Worm (Caenorhabditis elegans): ENCODE measurements around the gene F39B3.7.
A peak's percentile ranks its signal among the peaks of the same experiment; 100 is the strongest.
"Not testable (repeated sequence)": the region's sequence is repeated elsewhere in the genome, so short reads cannot be mapped to it uniquely, and the experiment has no call there.

Gene F39B3.7

ce11 chrX:17598712-17599111, 31.4 kb upstream of the F39B3.7 start:
- TF ChIP-seq nhr-21 (tag; optimal IDR thresholded peaks at IDR 0.05): no peak
- peak; percentile 77 for TF ChIP-seq fos-1 (tag; optimal IDR thresholded peaks at IDR 0.05)

DNA sequence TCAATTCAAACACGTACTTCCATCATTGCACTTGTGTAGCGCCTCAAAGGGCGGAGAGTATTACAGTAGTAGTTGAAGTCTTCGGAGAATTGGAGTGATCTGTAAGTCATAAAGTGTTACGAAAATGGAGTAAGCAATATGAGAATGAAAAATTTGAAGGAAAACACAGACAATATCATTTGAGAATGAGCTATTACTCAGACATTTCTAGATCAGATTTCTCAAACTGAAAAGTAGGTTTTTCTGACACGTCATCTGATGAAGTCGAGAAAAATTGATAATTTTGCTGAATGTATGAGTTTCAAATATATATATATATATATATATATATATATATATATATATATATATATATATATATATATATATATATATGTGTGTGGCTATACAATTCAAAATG, 12.5 kb upstream of the F39B3.7 start, which contains the start of gene frpr-7:
TSS of gene frpr-7 (minus strand) at position 101 of the 400 bp plus-strand sequence.
- TF ChIP-seq unc-39 (tag; optimal IDR thresholded peaks at IDR 0.05): no peak
- TF ChIP-seq mab-5 (tag; optimal IDR thresholded peaks at IDR 0.05): no peak
- TF ChIP-seq ama-1 (optimal IDR thresholded peaks at IDR 0.05): no peak
- no peak for TF ChIP-seq blmp-1 (tag; optimal IDR thresholded peaks at IDR 0.05; ENCODE audit: insufficient read depth)
- TF ChIP-seq lin-11 (tag; optimal IDR thresholded peaks at IDR 0.05): no peak
- no peak for TF ChIP-seq aly-2 (tag; optimal IDR thresholded peaks at IDR 0.05)
- no peak for TF ChIP-seq crh-2 (tag; optimal IDR thresholded peaks at IDR 0.05)
- no peak for TF ChIP-seq Y55F3AM.14 (GFP tag; optimal IDR thresholded peaks at IDR 0.05)
- no peak for TF ChIP-seq ceh-16 (tag; optimal IDR thresholded peaks at IDR 0.05)
- TF ChIP-seq nhr-6 (tag; optimal IDR thresholded peaks at IDR 0.05): no peak
- no peak for TF ChIP-seq lin-13 (GFP tag; optimal IDR thresholded peaks at IDR 0.05)

DNA sequence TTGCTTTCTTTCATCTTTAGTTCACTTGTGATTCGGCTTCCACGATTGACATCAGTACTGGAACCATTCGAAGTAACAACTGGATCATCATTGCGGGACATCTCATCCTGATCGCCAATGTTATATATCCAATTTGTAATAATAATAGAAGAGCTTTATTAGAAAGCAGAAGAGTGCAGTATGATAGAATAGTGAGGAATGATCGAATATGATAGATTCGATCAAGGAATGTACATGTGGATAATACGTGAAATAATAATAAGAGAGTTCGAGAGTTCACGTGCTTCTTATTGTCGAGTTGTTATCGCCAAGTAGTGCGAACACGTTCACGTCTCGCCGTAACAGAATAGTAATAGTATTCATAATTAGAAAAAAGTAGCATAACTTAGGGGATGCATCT, 11.7 kb upstream of the F39B3.7 start, which contains the start of gene F39B3.3:
TSS of gene F39B3.3 (minus strand) at position 101 of the 400 bp plus-strand sequence.
- not testable (repeated sequence) for TF ChIP-seq alr-1 (tag; optimal IDR thresholded peaks at IDR 0.05); nhr-237 (tag; optimal IDR thresholded peaks at IDR 0.05); ama-1 (optimal IDR thresholded peaks at IDR 0.05)

ce11 chrX:17563411-17563810, 3.9 kb downstream of the F39B3.7 start, which contains the start of gene F31A3.5:
TSS of gene F31A3.5 (minus strand) at chrX:17563610.
- TF ChIP-seq nhr-129 (tag; optimal IDR thresholded peaks at IDR 0.05): no peak
- no peak for TF ChIP-seq snpc-4 (tag; optimal IDR thresholded peaks at IDR 0.05)
- TF ChIP-seq mdl-1 (tag; optimal IDR thresholded peaks at IDR 0.05): no peak
- no peak for TF ChIP-seq ztf-1 (GFP tag; conservative IDR thresholded peaks at IDR 0.05)
- TF ChIP-seq ama-1 (optimal IDR thresholded peaks at IDR 0.05): no peak
- no peak for TF ChIP-seq ztf-11 (tag; optimal IDR thresholded peaks at IDR 0.05)
- no peak for TF ChIP-seq lin-13 (GFP tag; optimal IDR thresholded peaks at IDR 0.05)
- no peak for TF ChIP-seq ceh-82 (tag; optimal IDR thresholded peaks at IDR 0.05)
- TF ChIP-seq peb-1 (tag; optimal IDR thresholded peaks at IDR 0.05): no peak
- TF ChIP-seq nhr-11 (tag; optimal IDR thresholded peaks at IDR 0.05): no peak
- TF ChIP-seq unc-62 (GFP tag; optimal IDR thresholded peaks at IDR 0.05): no peak
- no peak for TF ChIP-seq gmeb-1 (tag; optimal IDR thresholded peaks at IDR 0.05)
- TF ChIP-seq zag-1 (tag; optimal IDR thresholded peaks at IDR 0.05): no peak

ce11 chrX:17562195-17562594, 5.1 kb downstream of the F39B3.7 start:
- TF ChIP-seq sem-4 (tag; optimal IDR thresholded peaks at IDR 0.05) (peak; percentile 51), ztf-1 (GFP tag; conservative IDR thresholded peaks at IDR 0.05) (no peak), dmd-4 (tag; optimal IDR thresholded peaks at IDR 0.05) (no peak)

- no peak for TF ChIP-seq ama-1 (optimal IDR thresholded peaks at IDR 0.05)
- no peak for TF ChIP-seq dmd-4 (tag; optimal IDR thresholded peaks at IDR 0.05)
- TF ChIP-seq Y55F3AM.14 (GFP tag; optimal IDR thresholded peaks at IDR 0.05): no peak
- TF ChIP-seq ceh-16 (tag; optimal IDR thresholded peaks at IDR 0.05): no peak
- TF ChIP-seq unc-55 (GFP tag; optimal IDR thresholded peaks at IDR 0.05): no peak
- no peak for TF ChIP-seq unc-39 (tag; optimal IDR thresholded peaks at IDR 0.05)
- no peak for TF ChIP-seq nhr-25 (tag; optimal IDR thresholded peaks at IDR 0.05)
- no peak for TF ChIP-seq nhr-11 (tag; optimal IDR thresholded peaks at IDR 0.05)
- TF ChIP-seq crh-2 (tag; optimal IDR thresholded peaks at IDR 0.05): no peak
- no peak for TF ChIP-seq egl-27 (tag; optimal IDR thresholded peaks at IDR 0.05)
- TF ChIP-seq fos-1 (tag; optimal IDR thresholded peaks at IDR 0.05): no peak
- TF ChIP-seq nhr-77 (tag; optimal IDR thresholded peaks at IDR 0.05): no peak
- TF ChIP-seq nhr-23 (tag; optimal IDR thresholded peaks at IDR 0.05): no peak
- TF ChIP-seq mbf-1 (tag; optimal IDR thresholded peaks at IDR 0.05): no peak
- no peak for TF ChIP-seq mab-5 (tag; optimal IDR thresholded peaks at IDR 0.05)
- TF ChIP-seq aly-2 (tag; optimal IDR thresholded peaks at IDR 0.05): no peak
- TF ChIP-seq elt-1 (tag; optimal IDR thresholded peaks at IDR 0.05): no peak
- no peak for TF ChIP-seq nhr-6 (tag; optimal IDR thresholded peaks at IDR 0.05)
Measured at ce11 chrX:17553772-17554171, 13.5 kb downstream of the F39B3.7 start.
